Fruit fly (Drosophila melanogaster): ENCODE data around the gene DENR.

DNA sequence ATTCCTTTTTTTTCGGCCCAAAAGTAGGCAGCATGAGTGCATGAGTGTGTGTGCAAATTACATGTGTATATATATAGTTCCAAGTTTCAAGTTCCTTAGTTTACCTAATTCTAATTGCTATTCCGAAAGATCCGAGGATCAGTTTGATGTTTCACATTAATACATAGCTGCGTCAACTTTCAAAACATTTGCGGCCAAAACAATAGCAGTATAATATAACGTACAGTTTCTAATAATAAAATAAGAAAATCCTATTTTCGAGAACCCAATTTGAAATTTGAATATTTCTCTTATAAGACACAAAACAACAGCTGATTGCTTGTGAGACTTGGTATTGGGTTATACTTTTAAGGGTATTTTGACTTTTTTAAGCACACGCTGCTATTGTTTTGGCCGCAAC is 47.3 kb downstream of the DENR start:
- no peak for TF ChIP-seq Crg-1 (GFP tag; optimal IDR thresholded peaks at IDR 0.05)
- TF ChIP-seq ovo (GFP tag; optimal IDR thresholded peaks at IDR 0.05): no peak
- TF ChIP-seq kay (GFP tag; ENCODE audit: borderline replicate concordance): no peak
- TF ChIP-seq tj (GFP tag; optimal IDR thresholded peaks at IDR 0.05): no peak
- no peak for TF ChIP-seq toe (GFP tag; optimal IDR thresholded peaks at IDR 0.05)
- no peak for TF ChIP-seq CG33017 (tag; optimal IDR thresholded peaks at IDR 0.05)
- no peak for TF ChIP-seq Hr96 (GFP tag; optimal IDR thresholded peaks at IDR 0.05)

Measured in whole organism, adult.